Worm (Caenorhabditis elegans) whole organism, L4 larva: ENCODE results near the gene srd-15.

Experiments
- F26F4.8 ChIP-seq: fragments of 200-800 bp; sonication (Bioruptor generic); conservative IDR thresholded peaks from 2 replicates; pipeline ENCODE4 v1.3.6; 2022; ENCODE audit warnings: missing genetic modification characterization, missing compliant biosample characterization
- daf-12 ChIP-seq: fragments of 150-350 bp; optimal IDR thresholded peaks from 2 replicates; lab custom pipeline; 2014; ENCODE audit warnings: missing biosample characterization, missing genetic modification reagents, missing genetic modification characterization
- daf-16 ChIP-seq, 3 experiments: sonication (generic microtip); optimal IDR thresholded peaks; 2 replicates each; lab custom pipeline; 2016 to 2017; ENCODE audit warnings: missing genetic modification characterization in 3 of 3, missing genetic modification reagents in 3 of 3, mild to moderate bottlenecking in 2 of 3, missing compliant biosample characterization in 2 of 3, missing biosample characterization in 1 of 3, moderate library complexity in 1 of 3
- egl-27 ChIP-seq: sonication (generic microtip); optimal IDR thresholded peaks from 3 replicates; lab custom pipeline; 2017; ENCODE audit warnings: missing biosample characterization, missing genetic modification reagents, missing genetic modification characterization
- nhr-76 ChIP-seq: fragments of 150-350 bp; optimal IDR thresholded peaks from 2 replicates; lab custom pipeline; 2014; ENCODE audit warnings: missing biosample characterization, missing genetic modification characterization
- sdz-12 ChIP-seq: fragments of 200-800 bp; sonication (Bioruptor generic); optimal IDR thresholded peaks from 2 replicates; lab custom pipeline; 2018; ENCODE audit warnings: mild to moderate bottlenecking, missing genetic modification characterization, missing compliant biosample characterization

DNA sequence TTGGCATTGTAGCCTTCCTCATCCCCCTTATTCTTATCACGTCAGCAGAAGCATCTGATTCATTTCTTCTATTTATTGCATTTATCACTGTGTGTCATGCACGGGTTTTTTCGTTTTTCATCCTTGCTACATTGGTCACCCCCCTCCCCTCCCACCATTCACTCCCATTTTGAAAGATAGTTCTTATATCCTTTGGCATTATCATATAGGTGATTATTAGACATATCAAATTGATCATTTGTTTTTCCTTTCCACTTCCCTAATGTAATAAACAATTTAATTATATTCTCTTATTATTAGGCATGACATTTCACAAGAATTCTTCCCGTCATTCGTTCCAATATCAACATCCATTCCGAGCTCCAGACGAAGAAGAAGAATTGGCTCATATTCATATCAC is 45.0 kb upstream of the srd-15 start, which contains the start of gene M03F8.1:
- no peak for TF ChIP-seq sdz-12 (GFP tag; lab: Kevin White, UChicago)
- TF ChIP-seq F26F4.8: no peak
- no peak for TF ChIP-seq daf-16 (GFP tag; optimal IDR thresholded peaks at IDR 0.05; lab: Kevin White, UChicago)
- no peak for TF ChIP-seq daf-16 (tag; optimal IDR thresholded peaks at IDR 0.05; lab: Kevin White, UChicago)
- no peak for TF ChIP-seq nhr-76 (tag; lab: Kevin White, UChicago)
- TF ChIP-seq egl-27 (tag; lab: Kevin White, UChicago): no peak
- TF ChIP-seq daf-12: no peak
